Fruit fly (Drosophila melanogaster) whole organism, embryonic: ENCODE data around the gene CenB1A.
A peak's percentile ranks its signal among the peaks of the same experiment; 100 is the strongest.

Experiments
- Ada2b ChIP-seq: fragments of 200-800 bp; sonication (Bioruptor generic); IDR thresholded peaks from 2 replicates; pipeline ENCODE4 v1.3.6; 2022; ENCODE audit warnings: missing biosample characterization, missing genetic modification characterization
- BtbVII ChIP-seq: fragments of 200-800 bp; sonication (Bioruptor generic); optimal IDR thresholded peaks from 3 replicates; lab custom pipeline; 2017; ENCODE audit warnings: missing biosample characterization, mild to moderate bottlenecking, missing genetic modification characterization
- C15 ChIP-seq: fragments of 200-800 bp; sonication (Bioruptor generic); IDR thresholded peaks from 3 replicates; pipeline ENCODE4 v1.3.6; 2022; ENCODE audit warnings: missing biosample characterization, missing genetic modification characterization
- CG1024 ChIP-seq: fragments of 200-800 bp; sonication (Bioruptor generic); IDR thresholded peaks from 2 replicates; pipeline ENCODE4 v1.3.6; 2022; ENCODE audit warnings: missing biosample characterization, missing genetic modification characterization
- CG10267 ChIP-seq: fragments of 200-800 bp; sonication (Bioruptor generic); optimal IDR thresholded peaks from 2 replicates; lab custom pipeline; 2018; ENCODE audit warnings: missing biosample characterization, mild to moderate bottlenecking, missing genetic modification characterization, moderate library complexity
- CG12104 ChIP-seq: fragments of 200-800 bp; sonication (Bioruptor generic); optimal IDR thresholded peaks from 3 replicates; lab custom pipeline; 2016; ENCODE audit warnings: missing biosample characterization, missing genetic modification characterization
- CG12236 ChIP-seq: fragments of 200-800 bp; sonication (Bioruptor generic); optimal IDR thresholded peaks from 2 replicates; lab custom pipeline; 2016; ENCODE audit warnings: missing biosample characterization, missing genetic modification characterization
- CG12391 ChIP-seq: fragments of 200-800 bp; sonication (Bioruptor generic); optimal IDR thresholded peaks from 3 replicates; lab custom pipeline; 2018; ENCODE audit warnings: missing biosample characterization, mild to moderate bottlenecking, missing genetic modification characterization, moderate library complexity
- CG12942 ChIP-seq: fragments of 200-800 bp; sonication (Bioruptor generic); optimal IDR thresholded peaks from 3 replicates; lab custom pipeline; 2016; ENCODE audit warnings: missing biosample characterization, missing genetic modification characterization
- CG13624 ChIP-seq: fragments of 200-800 bp; sonication (Bioruptor generic); optimal IDR thresholded peaks from 2 replicates; lab custom pipeline; 2016; ENCODE audit warnings: missing biosample characterization, missing genetic modification characterization
- CG14860 ChIP-seq: fragments of 200-800 bp; sonication (Bioruptor generic); IDR thresholded peaks from 3 replicates; pipeline ENCODE4 v1.3.6; 2022; ENCODE audit warnings: missing biosample characterization, missing genetic modification characterization; ENCODE audit not compliant: partially characterized antibody
- CG17359 ChIP-seq: fragments of 200-800 bp; sonication (Bioruptor generic); optimal IDR thresholded peaks from 3 replicates; lab custom pipeline; 2018; ENCODE audit warnings: missing biosample characterization, mild to moderate bottlenecking, missing genetic modification characterization, moderate library complexity
- CG2116 ChIP-seq: fragments of 200-800 bp; sonication (Bioruptor generic); optimal IDR thresholded peaks from 3 replicates; lab custom pipeline; 2018; ENCODE audit warnings: missing biosample characterization, mild to moderate bottlenecking, missing genetic modification characterization
- CG31224 ChIP-seq: fragments of 200-800 bp; sonication (Bioruptor generic); IDR thresholded peaks from 2 replicates; pipeline ENCODE4 v1.3.6; 2022; ENCODE audit warnings: missing biosample characterization, missing genetic modification characterization
- CG3163 ChIP-seq: fragments of 200-800 bp; sonication (Bioruptor generic); optimal IDR thresholded peaks from 3 replicates; lab custom pipeline; 2016; ENCODE audit warnings: missing biosample characterization, missing genetic modification characterization
- CG4282 ChIP-seq: fragments of 200-800 bp; sonication (Bioruptor generic); optimal IDR thresholded peaks from 2 replicates; lab custom pipeline; 2016; ENCODE audit warnings: missing biosample characterization, missing genetic modification characterization
- CG4424 ChIP-seq: fragments of 200-800 bp; sonication (Bioruptor generic); optimal IDR thresholded peaks from 3 replicates; lab custom pipeline; 2016; ENCODE audit warnings: missing biosample characterization, missing genetic modification characterization
- CG4707 ChIP-seq: fragments of 200-800 bp; sonication (Bioruptor generic); optimal IDR thresholded peaks from 2 replicates; lab custom pipeline; 2018; ENCODE audit warnings: missing biosample characterization, mild to moderate bottlenecking, missing genetic modification characterization, moderate library complexity
- CG5953 ChIP-seq: fragments of 200-800 bp; sonication (Bioruptor generic); IDR thresholded peaks from 2 replicates; pipeline ENCODE4 v1.3.6; 2022; ENCODE audit warnings: missing biosample characterization, missing genetic modification characterization
- CG6813 ChIP-seq: fragments of 200-800 bp; sonication (Bioruptor generic); optimal IDR thresholded peaks from 2 replicates; lab custom pipeline; 2017; ENCODE audit warnings: missing biosample characterization, missing genetic modification characterization, mild to moderate bottlenecking, moderate library complexity, missing genetic modification reagents
- CG6854 ChIP-seq: fragments of 200-800 bp; sonication (Bioruptor generic); optimal IDR thresholded peaks from 3 replicates; lab custom pipeline; 2017; ENCODE audit warnings: missing biosample characterization, mild to moderate bottlenecking, missing genetic modification characterization
- D19B ChIP-seq: fragments of 200-800 bp; sonication (Bioruptor generic); optimal IDR thresholded peaks from 2 replicates; lab custom pipeline; 2017; ENCODE audit warnings: missing biosample characterization, mild to moderate bottlenecking, missing genetic modification characterization
- Dp ChIP-seq: fragments of 200-800 bp; sonication (Bioruptor generic); optimal IDR thresholded peaks from 2 replicates; lab custom pipeline; 2018; ENCODE audit warnings: missing biosample characterization, mild to moderate bottlenecking, missing genetic modification characterization, moderate library complexity
- Dref ChIP-seq: fragments of 200-800 bp; sonication (Bioruptor generic); IDR thresholded peaks from 2 replicates; pipeline ENCODE4 v1.3.6; 2022; ENCODE audit warnings: missing biosample characterization, missing genetic modification characterization
- Eip74EF ChIP-seq, 2 experiments: fragments of 200-800 bp in 1 of 2; fragments of >200 bp in 1 of 2; sonication (Bioruptor generic) in 1 of 2; optimal IDR thresholded peaks; 2 replicates each; lab custom pipeline; 2017 to 2019; ENCODE audit warnings: missing biosample characterization in 2 of 2, missing genetic modification characterization in 2 of 2, mild to moderate bottlenecking in 1 of 2, moderate library complexity in 1 of 2
- HLHmδ ChIP-seq: fragments of 200-800 bp; sonication (Bioruptor generic); optimal IDR thresholded peaks from 2 replicates; lab custom pipeline; 2018; ENCODE audit warnings: missing biosample characterization, mild to moderate bottlenecking, missing genetic modification characterization, moderate library complexity
- Hmx ChIP-seq: fragments of 200-800 bp; sonication (Bioruptor generic); optimal IDR thresholded peaks from 2 replicates; lab custom pipeline; 2016; ENCODE audit warnings: missing biosample characterization, missing genetic modification characterization
- Optix ChIP-seq: fragments of 200-800 bp; sonication (Bioruptor generic); IDR thresholded peaks from 3 replicates; pipeline ENCODE4 v1.3.6; 2022; ENCODE audit warnings: missing biosample characterization, missing genetic modification characterization
- Xbp1 ChIP-seq: fragments of 200-800 bp; sonication (Bioruptor generic); optimal IDR thresholded peaks from 3 replicates; lab custom pipeline; 2016; ENCODE audit warnings: missing biosample characterization, mild to moderate bottlenecking, missing genetic modification characterization
- al ChIP-seq: fragments of 200-800 bp; sonication (Bioruptor generic); IDR thresholded peaks from 2 replicates; pipeline ENCODE4 v1.3.6; 2022; ENCODE audit warnings: missing biosample characterization, missing genetic modification characterization
- bowl ChIP-seq: fragments of 200-800 bp; sonication (Bioruptor generic); IDR thresholded peaks from 2 replicates; pipeline ENCODE4 v1.3.6; 2022; ENCODE audit warnings: missing biosample characterization, missing genetic modification characterization
- br ChIP-seq: fragments of >200 bp; optimal IDR thresholded peaks from 2 replicates; lab custom pipeline; 2017
- bsh ChIP-seq, 2 experiments: fragments of 200-800 bp; sonication (Bioruptor generic); optimal IDR thresholded peaks; 2 replicates each; lab custom pipeline; 2017 to 2018; ENCODE audit warnings: mild to moderate bottlenecking in 2 of 2, missing biosample characterization in 2 of 2, missing genetic modification characterization in 2 of 2, moderate library complexity in 1 of 2
- chinmo ChIP-seq: fragments of 200-800 bp; sonication (Bioruptor generic); IDR thresholded peaks from 4 replicates; pipeline ENCODE4 v1.3.6; 2022; ENCODE audit warnings: missing biosample characterization, missing genetic modification characterization; ENCODE audit not compliant: partially characterized antibody
- ci ChIP-seq: fragments of 200-800 bp; sonication (Bioruptor generic); IDR thresholded peaks from 3 replicates; pipeline ENCODE4 v1.3.6; 2022; ENCODE audit warnings: missing biosample characterization, missing genetic modification characterization
- corto ChIP-seq: fragments of 200-800 bp; sonication (Bioruptor generic); optimal IDR thresholded peaks from 2 replicates; lab custom pipeline; 2016; ENCODE audit warnings: missing biosample characterization, mild to moderate bottlenecking, missing genetic modification characterization, moderate library complexity
- dm ChIP-seq: fragments of 200-800 bp; sonication (Bioruptor generic); optimal IDR thresholded peaks from 3 replicates; lab custom pipeline; 2016; ENCODE audit warnings: missing biosample characterization, missing genetic modification characterization
- eyg ChIP-seq: fragments of 200-800 bp; sonication (Bioruptor generic); optimal IDR thresholded peaks from 3 replicates; lab custom pipeline; 2016; ENCODE audit warnings: missing biosample characterization, missing genetic modification characterization
- ftz-f1 ChIP-seq: fragments of 200-800 bp; sonication (Bioruptor generic); optimal IDR thresholded peaks from 2 replicates; lab custom pipeline; 2016; ENCODE audit warnings: missing biosample characterization, missing genetic modification characterization
- grau ChIP-seq: fragments of 200-800 bp; optimal IDR thresholded peaks from 3 replicates; lab custom pipeline; 2019; ENCODE audit warnings: missing biosample characterization, mild to moderate bottlenecking, missing genetic modification characterization, moderate library complexity
- gt ChIP-seq: fragments of 200-800 bp; sonication (Bioruptor generic); IDR thresholded peaks from 2 replicates; pipeline ENCODE4 v1.3.6; 2022; ENCODE audit warnings: missing biosample characterization, missing genetic modification characterization
- hb ChIP-seq: fragments of 200-800 bp; sonication (Bioruptor generic); IDR thresholded peaks from 3 replicates; pipeline ENCODE4 v1.3.6; 2022; ENCODE audit warnings: missing biosample characterization, missing genetic modification characterization; ENCODE audit not compliant: partially characterized antibody
- hkb ChIP-seq, 2 experiments: fragments of 200-800 bp in 1 of 2; fragments of >200 bp in 1 of 2; sonication (Bioruptor generic) in 1 of 2; IDR thresholded peaks in 1 of 2; optimal IDR thresholded peaks in 1 of 2; 2 replicates each; pipeline versions ENCODE4 v1.3.6 to Lab custom; 2017 to 2022; ENCODE audit warnings: missing biosample characterization in 1 of 2, missing genetic modification characterization in 1 of 2
- jigr1 ChIP-seq: fragments of 200-800 bp; sonication (Bioruptor generic); IDR thresholded peaks from 3 replicates; pipeline ENCODE4 v1.3.6; 2022; ENCODE audit warnings: missing biosample characterization, missing genetic modification characterization
- ken ChIP-seq: fragments of 200-800 bp; sonication (Bioruptor generic); IDR thresholded peaks from 3 replicates; pipeline ENCODE4 v1.3.6; 2022; ENCODE audit warnings: missing biosample characterization, missing genetic modification characterization
- phol ChIP-seq: fragments of 200-800 bp; sonication (Bioruptor generic); optimal IDR thresholded peaks from 3 replicates; lab custom pipeline; 2018; ENCODE audit warnings: missing biosample characterization, mild to moderate bottlenecking, missing genetic modification characterization, moderate library complexity
- sisA ChIP-seq: fragments of 200-800 bp; sonication (Bioruptor generic); IDR thresholded peaks from 2 replicates; pipeline ENCODE4 v1.3.6; 2022; ENCODE audit warnings: missing biosample characterization, missing genetic modification characterization
- slou ChIP-seq: fragments of 200-800 bp; sonication (Bioruptor generic); optimal IDR thresholded peaks from 3 replicates; lab custom pipeline; 2016; ENCODE audit warnings: missing biosample characterization, missing genetic modification characterization
- slp2 ChIP-seq: fragments of 200-800 bp; sonication (Bioruptor generic); optimal IDR thresholded peaks from 2 replicates; lab custom pipeline; 2016; ENCODE audit warnings: missing biosample characterization, missing genetic modification characterization
- so ChIP-seq: fragments of 200-800 bp; sonication (Bioruptor generic); IDR thresholded peaks from 3 replicates; pipeline ENCODE4 v1.3.6; 2022; ENCODE audit warnings: missing biosample characterization, missing genetic modification characterization
- stwl ChIP-seq: fragments of 200-800 bp; sonication (Bioruptor generic); optimal IDR thresholded peaks from 3 replicates; lab custom pipeline; 2018; ENCODE audit warnings: missing biosample characterization, mild to moderate bottlenecking, missing genetic modification characterization, moderate library complexity

Gene CenB1A

dm6 chr3R:23157664-23158151 lies 39.5 kb downstream of the CenB1A start, which contains the start of gene unk (continued):
- TF ChIP-seq hkb (optimal IDR thresholded peaks at IDR 0.05; lab: Kevin White, UChicago) (no peak), hkb (GFP tag; IDR thresholded peaks at IDR 0.05; lab: Robert Waterston, UW) (0 out of 2 replicates have a peak, but pooled peaks have one; percentile 16), D19B (no peak), stwl (peak; percentile 34), C15 (GFP tag; lab: Robert Waterston, UW) (no peak), Dp (GFP tag; lab: Kevin White, UChicago) (peak; percentile 89), br (lab: Kevin White, UChicago) (no peak), CG3163 (GFP tag; lab: Kevin White, UChicago) (peak; percentile 53), ci (peak; percentile 42; the same call in 1 of the 3 replicates), jigr1 (GFP tag; lab: Robert Waterston, UW) (no peak), Hmx (GFP tag; lab: Kevin White, UChicago) (no peak), hb (GFP tag; lab: Robert Waterston, UW) (peak; percentile 96), CG12391 (tag; lab: Kevin White, UChicago) (peak; percentile 23), slp2 (no peak), CG12942 (GFP tag; lab: Kevin White, UChicago) (no peak), so (peak; percentile 33; the same call in 1 of the 3 replicates), grau (peak; percentile 14), Dref (GFP tag; lab: Robert Waterston, UW) (peak; percentile 99), al (GFP tag; lab: Robert Waterston, UW) (peak; percentile 38; the same call in 1 of the 2 replicates), bsh (GFP tag; optimal IDR thresholded peaks at IDR 0.05; lab: Kevin White, UChicago) (no peak), CG5953 (GFP tag; lab: Robert Waterston, UW) (no peak), CG4282 (no peak), Xbp1 (GFP tag; lab: Kevin White, UChicago) (peak; percentile 22), CG12104 (no peak), sisA (no peak), corto (GFP tag; lab: Kevin White, UChicago) (no peak), dm (GFP tag; lab: Kevin White, UChicago) (peak; percentile 57), CG6854 (GFP tag; lab: Kevin White, UChicago) (no peak), eyg (no peak), bowl (GFP tag; lab: Robert Waterston, UW) (no peak), Eip74EF (GFP tag; optimal IDR thresholded peaks at IDR 0.05; lab: Kevin White, UChicago) (no peak), phol (tag; lab: Kevin White, UChicago) (peak; percentile 98), CG2116 (GFP tag; lab: Kevin White, UChicago) (peak; percentile 84), chinmo (GFP tag; lab: Robert Waterston, UW) (peak; percentile 93), CG4424 (GFP tag; lab: Kevin White, UChicago) (no peak), CG4707 (GFP tag; lab: Kevin White, UChicago) (no peak), CG6813 (no peak), ken (0 out of 3 replicates have a peak, but pooled peaks have one; percentile 29), gt (GFP tag; lab: Robert Waterston, UW) (no peak), HLHmδ (GFP tag; lab: Kevin White, UChicago) (no peak), slou (GFP tag; lab: Kevin White, UChicago) (no peak), CG1024 (GFP tag; lab: Robert Waterston, UW) (no peak), CG17359 (tag; lab: Kevin White, UChicago) (no peak), Optix (no peak), CG13624 (no peak), ftz-f1 (GFP tag; lab: Kevin White, UChicago) (no peak), CG14860 (peak; percentile 94), CG12236 (GFP tag; lab: Kevin White, UChicago) (no peak), BtbVII (GFP tag; lab: Kevin White, UChicago) (no peak), CG10267 (tag; lab: Kevin White, UChicago) (peak; percentile 29), CG31224 (GFP tag; lab: Robert Waterston, UW) (no peak), Ada2b (GFP tag; lab: Robert Waterston, UW) (no peak)
